Worm (Caenorhabditis elegans) whole organism, midembryonic: ENCODE data around the gene ZK177.12.
"Not testable (repeated sequence)": the region's sequence is repeated elsewhere in the genome, so short reads cannot be mapped to it uniquely, and the experiment has no call there.

Source experiments
- T22C8.4 ChIP-seq: fragments of 200-800 bp; sonication (Bioruptor generic); IDR thresholded peaks from 2 replicates; pipeline ENCODE4 v1.3.6; 2022; ENCODE audit warnings: missing genetic modification characterization, missing compliant biosample characterization
- cog-1 ChIP-seq: sonication (generic microtip); optimal IDR thresholded peaks from 2 replicates; lab custom pipeline; 2016; ENCODE audit warnings: missing genetic modification characterization, missing compliant biosample characterization
- flt-1 ChIP-seq: fragments of 200-800 bp; sonication (Bioruptor generic); IDR thresholded peaks from 2 replicates; pipeline ENCODE4 v1.3.6; 2022; ENCODE audit warnings: missing genetic modification characterization, missing compliant biosample characterization
- klf-2 ChIP-seq: fragments of 200-800 bp; sonication (Bioruptor generic); conservative IDR thresholded peaks from 2 replicates; pipeline ENCODE4 v1.3.6; 2022; ENCODE audit warnings: missing genetic modification reagents, missing genetic modification characterization, missing compliant biosample characterization
- med-1 ChIP-seq: sonication (generic microtip); optimal IDR thresholded peaks from 2 replicates; lab custom pipeline; 2017; ENCODE audit warnings: missing genetic modification characterization, mild to moderate bottlenecking, missing compliant biosample characterization, antibody characterized with exemption, missing genetic modification reagents; ENCODE audit not compliant: insufficient read depth
- ref-1 ChIP-seq: fragments of 200-800 bp; sonication (Bioruptor generic); conservative IDR thresholded peaks from 2 replicates; pipeline ENCODE4 v1.3.6; 2022; ENCODE audit warnings: missing genetic modification reagents, missing genetic modification characterization, missing compliant biosample characterization
- tab-1 ChIP-seq: fragments of 200-800 bp; sonication (Bioruptor generic); IDR thresholded peaks from 2 replicates; pipeline ENCODE4 v1.3.6; 2022; ENCODE audit warnings: missing genetic modification characterization, missing compliant biosample characterization
- ztf-29 ChIP-seq: fragments of 200-800 bp; sonication (Bioruptor generic); IDR thresholded peaks from 2 replicates; pipeline ENCODE4 v1.3.6; 2022; ENCODE audit warnings: missing genetic modification reagents, missing genetic modification characterization, missing compliant biosample characterization

DNA sequence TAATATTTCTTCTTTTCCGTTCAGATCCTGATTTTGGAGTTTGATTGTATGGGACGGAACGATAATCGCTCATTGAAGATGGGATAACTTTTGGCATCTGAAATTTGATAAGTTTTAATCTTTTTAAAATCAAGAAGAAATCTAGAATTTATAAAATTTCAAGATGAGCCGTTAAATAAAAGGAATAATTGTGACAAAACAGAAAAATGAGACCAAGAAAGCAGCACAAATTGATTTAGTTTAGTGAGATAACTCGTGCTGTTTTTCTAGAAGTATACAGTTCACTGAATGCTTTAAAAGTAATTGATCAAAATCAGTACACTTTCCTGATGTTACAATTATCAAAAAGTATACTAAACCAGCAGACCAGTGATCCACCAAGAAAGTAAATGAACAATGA is 18.6 kb downstream of the ZK177.12 start, which contains the start of gene hlh-27:
- TF ChIP-seq flt-1 (GFP tag; lab: Robert Waterston, UW); med-1 (GFP tag; lab: Kevin White, UChicago); tab-1 (GFP tag; lab: Robert Waterston, UW); ztf-29 (GFP tag; lab: Robert Waterston, UW); cog-1 (tag; lab: Kevin White, UChicago); klf-2 (GFP tag; lab: Robert Waterston, UW); T22C8.4 (GFP tag; lab: Robert Waterston, UW); ref-1 (GFP tag; lab: Robert Waterston, UW): not testable (repeated sequence)
